Fruit fly (Drosophila melanogaster) whole organism, wandering third instar larva: Measurements from ENCODE around the gene Spt7.
A peak's percentile ranks its signal among the peaks of the same experiment; 100 is the strongest.

Experiments used
- CG32264 ChIP-seq: fragments of 200-800 bp; sonication (Bioruptor generic); optimal IDR thresholded peaks from 2 replicates; lab custom pipeline; 2016; ENCODE audit warnings: missing biosample characterization, missing genetic modification characterization
- CG9705 ChIP-seq: fragments of 200-800 bp; sonication (Bioruptor generic); optimal IDR thresholded peaks from 2 replicates; lab custom pipeline; 2018; ENCODE audit warnings: missing biosample characterization, mild to moderate bottlenecking, missing genetic modification characterization
- CrebA ChIP-seq: fragments of 200-800 bp; sonication (Bioruptor generic); optimal IDR thresholded peaks from 2 replicates; lab custom pipeline; 2016; ENCODE audit warnings: missing biosample characterization, mild to moderate bottlenecking, missing genetic modification characterization, borderline replicate concordance
- Dfd ChIP-seq: fragments of >200 bp; optimal IDR thresholded peaks from 2 replicates; lab custom pipeline; 2017; ENCODE audit warnings: missing biosample characterization, missing genetic modification characterization
- Dif ChIP-seq: fragments of 200-275, 200-300 bp; sonication (Bioruptor generic); optimal IDR thresholded peaks from 2 replicates; lab custom pipeline; 2018; ENCODE audit warnings: missing biosample characterization, missing genetic modification characterization; ENCODE audit not compliant: partially characterized antibody
- HLH106 ChIP-seq: fragments of 200-800 bp; optimal IDR thresholded peaks from 3 replicates; lab custom pipeline; 2019; ENCODE audit warnings: missing biosample characterization, mild to moderate bottlenecking, missing genetic modification characterization, moderate library complexity
- Hnf4 ChIP-seq: fragments of 200-800 bp; sonication (Bioruptor generic); optimal IDR thresholded peaks from 2 replicates; lab custom pipeline; 2016; ENCODE audit warnings: missing biosample characterization, mild to moderate bottlenecking, missing genetic modification characterization
- Hr78 ChIP-seq: fragments of >200 bp; optimal IDR thresholded peaks from 2 replicates; lab custom pipeline; 2017; ENCODE audit warnings: missing biosample characterization, missing genetic modification characterization
- Hr83 ChIP-seq: fragments of 200-300 bp; sonication (Bioruptor generic); optimal IDR thresholded peaks from 2 replicates; lab custom pipeline; 2016; ENCODE audit warnings: missing biosample characterization, mild to moderate bottlenecking, missing genetic modification characterization, moderate library complexity; ENCODE audit not compliant: poor library complexity, severe bottlenecking
- Jra ChIP-seq: sonication (Bioruptor generic); optimal IDR thresholded peaks from 2 replicates; lab custom pipeline; 2016; ENCODE audit warnings: missing biosample characterization, missing genetic modification characterization
- Mio ChIP-seq: sonication (Bioruptor generic); optimal IDR thresholded peaks from 2 replicates; lab custom pipeline; 2016; ENCODE audit warnings: missing biosample characterization, missing genetic modification characterization
- N ChIP-seq: fragments of >200 bp; optimal IDR thresholded peaks from 2 replicates; lab custom pipeline; 2018; ENCODE audit warnings: missing biosample characterization, missing external identifiers, missing genetic modification characterization
- OdsH ChIP-seq: fragments of 200-800 bp; sonication (Bioruptor generic); optimal IDR thresholded peaks from 2 replicates; lab custom pipeline; 2016; ENCODE audit warnings: missing biosample characterization, mild to moderate bottlenecking, missing genetic modification characterization
- Rel ChIP-seq, 2 experiments: fragments of 200-800 bp; sonication (Bioruptor generic) in 1 of 2; optimal IDR thresholded peaks; 2 replicates in 1 of 2; 3 replicates in 1 of 2; lab custom pipeline; 2016 to 2019; ENCODE audit warnings: mild to moderate bottlenecking in 2 of 2, missing biosample characterization in 2 of 2, missing genetic modification characterization in 2 of 2, moderate library complexity in 1 of 2
- Sp1 ChIP-seq: fragments of 200-800 bp; sonication (Bioruptor generic); optimal IDR thresholded peaks from 3 replicates; lab custom pipeline; 2019; ENCODE audit warnings: missing biosample characterization, mild to moderate bottlenecking, missing genetic modification characterization, moderate library complexity
- Vsx2 ChIP-seq: fragments of 200-300, 225-300 bp; sonication (Bioruptor generic); optimal IDR thresholded peaks from 2 replicates; lab custom pipeline; 2018; ENCODE audit warnings: missing biosample characterization, missing genetic modification characterization; ENCODE audit not compliant: partially characterized antibody
- br ChIP-seq: fragments of 200-800 bp; sonication (Bioruptor generic); optimal IDR thresholded peaks from 2 replicates; lab custom pipeline; 2016; ENCODE audit warnings: missing biosample characterization, missing genetic modification characterization
- brk ChIP-seq: fragments of 200-800 bp; sonication (Bioruptor generic); optimal IDR thresholded peaks from 2 replicates; lab custom pipeline; 2016; ENCODE audit warnings: missing biosample characterization, mild to moderate bottlenecking, missing genetic modification characterization
- dl ChIP-seq, 2 experiments: fragments of 175-275, 200-275 bp in 1 of 2; fragments of 200-275 bp in 1 of 2; sonication (Bioruptor generic); optimal IDR thresholded peaks; lab custom pipeline; 2018; ENCODE audit warnings: mild to moderate bottlenecking in 2 of 2, missing biosample characterization in 2 of 2, missing genetic modification characterization in 2 of 2, moderate library complexity in 2 of 2; ENCODE audit not compliant: partially characterized antibody in 2 of 2, insufficient read depth in 1 of 2
- dmrt93B ChIP-seq: fragments of 200-800 bp; sonication (Bioruptor generic); optimal IDR thresholded peaks from 2 replicates; lab custom pipeline; 2018; ENCODE audit warnings: missing biosample characterization, mild to moderate bottlenecking, missing genetic modification characterization
- ey ChIP-seq: fragments of 200-800 bp; sonication (Bioruptor generic); optimal IDR thresholded peaks from 2 replicates; lab custom pipeline; 2016; ENCODE audit warnings: missing biosample characterization, missing genetic modification characterization
- foxo ChIP-seq, 2 experiments: fragments of 200-800 bp; sonication (Bioruptor generic); optimal IDR thresholded peaks; 2 replicates in 1 of 2; 3 replicates in 1 of 2; lab custom pipeline; 2016 to 2017; ENCODE audit warnings: missing biosample characterization in 2 of 2, missing genetic modification characterization in 2 of 2
- fru ChIP-seq: fragments of 200-800 bp; sonication (Bioruptor generic); optimal IDR thresholded peaks from 3 replicates; lab custom pipeline; 2016; ENCODE audit warnings: missing biosample characterization, mild to moderate bottlenecking, missing genetic modification characterization
- h ChIP-seq: fragments of 200-800 bp; sonication (Bioruptor generic); optimal IDR thresholded peaks from 3 replicates; lab custom pipeline; 2016; ENCODE audit warnings: missing biosample characterization, mild to moderate bottlenecking, missing genetic modification characterization
- jim ChIP-seq: fragments of 175-275, 200-325 bp; sonication (Bioruptor generic); optimal IDR thresholded peaks from 2 replicates; lab custom pipeline; 2016; ENCODE audit warnings: missing biosample characterization, mild to moderate bottlenecking, missing genetic modification characterization
- psq ChIP-seq: fragments of 200-800 bp; sonication (Bioruptor generic); optimal IDR thresholded peaks from 3 replicates; lab custom pipeline; 2017; ENCODE audit warnings: missing biosample characterization, mild to moderate bottlenecking, missing genetic modification characterization, moderate library complexity
- rgr ChIP-seq: fragments of 200-800 bp; sonication (Bioruptor generic); optimal IDR thresholded peaks from 3 replicates; lab custom pipeline; 2016; ENCODE audit warnings: missing biosample characterization, mild to moderate bottlenecking, missing genetic modification characterization
- sage ChIP-seq: fragments of 200-800 bp; sonication (Bioruptor generic); optimal IDR thresholded peaks from 2 replicates; lab custom pipeline; 2016; ENCODE audit warnings: missing biosample characterization, mild to moderate bottlenecking, missing genetic modification characterization
- tai ChIP-seq: sonication (Bioruptor generic); optimal IDR thresholded peaks from 2 replicates; lab custom pipeline; 2016; ENCODE audit warnings: missing biosample characterization, missing genetic modification characterization
- usp ChIP-seq: fragments of >200 bp; optimal IDR thresholded peaks from 2 replicates; lab custom pipeline; 2017; ENCODE audit warnings: missing biosample characterization, missing genetic modification characterization
- woc ChIP-seq: sonication (Bioruptor generic); optimal IDR thresholded peaks from 2 replicates; lab custom pipeline; 2016; ENCODE audit warnings: missing biosample characterization, mild to moderate bottlenecking, missing genetic modification characterization

Spt7 gene

DNA sequence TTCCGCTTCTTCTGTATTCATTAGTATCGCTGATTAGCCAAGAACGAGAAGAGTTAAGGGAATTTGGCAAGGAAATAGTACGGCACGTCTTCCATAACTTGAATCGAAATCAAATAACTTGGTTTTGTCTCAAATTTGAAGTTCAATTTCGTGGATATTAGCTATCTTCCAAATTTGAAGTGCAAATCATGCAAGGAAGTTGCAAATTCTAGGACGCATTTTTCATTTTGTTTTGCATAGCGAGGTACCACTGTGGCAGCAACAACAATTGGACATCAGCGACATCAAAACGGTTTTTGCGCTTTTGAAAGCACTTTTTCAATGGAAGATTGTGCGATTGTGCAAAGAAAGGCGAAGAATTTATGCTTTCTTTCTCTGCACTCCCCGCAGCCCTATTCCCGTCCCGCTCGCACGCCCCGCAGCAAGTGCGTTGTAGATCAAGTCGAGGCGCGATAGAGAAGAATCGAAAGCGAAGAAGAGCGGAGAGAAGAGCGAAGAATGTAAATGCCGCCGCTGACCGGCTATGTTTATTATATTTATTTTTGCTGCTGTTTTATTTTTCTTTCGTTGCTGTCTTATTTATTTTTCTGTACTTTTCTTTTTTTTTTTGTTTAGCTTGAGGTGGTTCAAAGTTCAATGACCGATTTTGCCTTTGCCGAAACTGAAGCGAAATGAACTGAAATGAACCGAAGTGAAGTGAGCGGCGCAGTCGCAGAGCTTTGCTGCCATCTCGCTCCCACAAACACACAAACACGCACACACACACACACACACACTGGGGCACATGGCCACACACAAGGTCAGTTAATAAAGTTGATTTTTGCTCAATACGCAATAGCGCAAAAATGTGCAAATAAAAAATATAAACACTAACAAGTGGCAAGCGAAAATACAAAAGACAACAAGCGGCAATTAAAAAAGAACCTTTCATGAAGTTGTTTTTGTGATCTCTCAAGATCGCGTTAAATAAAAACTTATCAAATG lies 31.2 kb downstream of the Spt7 start:
- TF ChIP-seq Hnf4 (GFP tag; lab: Kevin White, UChicago) (peak; percentile 57), CG32264 (no peak), brk (GFP tag; lab: Kevin White, UChicago) (no peak), CG9705 (GFP tag; lab: Kevin White, UChicago) (peak; percentile 24), Vsx2 (peak; percentile 5), woc (peak; percentile 19), N (GFP tag; lab: Kevin White, UChicago) (no peak), CrebA (peak; percentile 38), h (GFP tag; lab: Kevin White, UChicago) (peak; percentile 81), sage (GFP tag; lab: Kevin White, UChicago) (peak; percentile 1), Hr78 (GFP tag; lab: Kevin White, UChicago) (no peak), Dfd (GFP tag; lab: Kevin White, UChicago) (peak; percentile 64), br (GFP tag; lab: Kevin White, UChicago) (peak; percentile 74), rgr (peak; percentile 80), dmrt93B (GFP tag; lab: Kevin White, UChicago) (peak; percentile 39), foxo (GFP tag; optimal IDR thresholded peaks at IDR 0.05; lab: Kevin White, UChicago) (peak in 1 of 2 experiments; percentile 89), fru (GFP tag; lab: Kevin White, UChicago) (peak; percentile 80), jim (GFP tag; lab: Kevin White, UChicago) (no peak), OdsH (peak; percentile 47), HLH106 (peak; percentile 78), psq (GFP tag; lab: Kevin White, UChicago) (peak; percentile 70), Jra (GFP tag; lab: Kevin White, UChicago) (no peak), ey (peak; percentile 85), Sp1 (GFP tag; lab: Kevin White, UChicago) (peak; percentile 35), tai (GFP tag; lab: Kevin White, UChicago) (peak; percentile 38), Rel (GFP tag; optimal IDR thresholded peaks at IDR 0.05; lab: Kevin White, UChicago) (peak; percentile 9), Rel (tag; optimal IDR thresholded peaks at IDR 0.05; lab: Kevin White, UChicago) (peak; percentile 28)

DNA sequence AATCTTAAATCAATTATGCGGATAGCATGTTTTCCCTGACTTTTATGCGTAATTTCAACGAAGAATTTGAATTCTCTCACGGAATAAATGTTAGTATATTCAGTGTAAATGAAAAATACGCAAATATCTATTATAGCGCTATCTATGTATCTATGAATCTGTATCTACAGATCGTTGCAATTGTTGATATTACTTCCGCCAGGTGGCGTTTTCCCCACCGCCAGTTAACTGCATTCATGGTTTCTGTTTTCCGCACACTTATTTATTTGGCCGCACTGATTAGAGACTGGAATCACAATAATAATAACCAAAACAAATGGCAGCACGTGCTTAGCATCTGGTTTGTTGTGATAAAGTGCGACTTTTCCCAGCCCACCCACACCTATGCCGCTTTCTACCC lies 32.5 kb downstream of the Spt7 start:
- TF ChIP-seq Hnf4 (GFP tag; lab: Kevin White, UChicago) (no peak), jim (GFP tag; lab: Kevin White, UChicago) (no peak), Rel (GFP tag; optimal IDR thresholded peaks at IDR 0.05; lab: Kevin White, UChicago) (no peak), Rel (tag; optimal IDR thresholded peaks at IDR 0.05; lab: Kevin White, UChicago) (no peak), dl (GFP tag; optimal IDR thresholded peaks at IDR 0.05; lab: Kevin White, UChicago; ENCODE audit: insufficient read depth in 1 of 2, partially characterized antibody in 2 of 2) (no peak), Hr83 (GFP tag; lab: Kevin White, UChicago) (no peak), Mio (GFP tag; lab: Kevin White, UChicago) (no peak), HLH106 (no peak), sage (GFP tag; lab: Kevin White, UChicago) (no peak), Vsx2 (no peak), rgr (no peak), usp (GFP tag; lab: Kevin White, UChicago) (no peak)

DNA sequence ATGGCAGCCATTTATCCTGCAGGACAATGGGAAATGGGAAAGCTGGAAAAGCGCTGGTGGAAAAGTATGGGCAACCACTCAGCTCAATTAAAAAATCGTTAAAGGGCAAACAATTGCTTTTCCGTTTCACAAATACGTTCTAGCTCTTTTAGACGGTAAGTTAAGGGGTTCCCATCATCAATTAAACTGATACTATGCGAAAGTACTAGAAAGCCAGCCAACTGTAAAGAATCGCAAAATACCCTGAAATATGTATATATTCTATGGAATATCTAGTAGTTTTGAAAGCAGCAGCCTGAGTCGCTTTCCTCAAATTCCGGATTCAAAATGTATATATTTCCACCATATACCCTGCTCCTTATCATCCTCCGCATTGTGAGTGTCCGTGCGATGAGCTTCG lies 33.2 kb downstream of the Spt7 start, which contains the start of gene CG12985:
TSS of gene CG12985 (plus strand) at position 301 of the 400 bp plus-strand sequence.
- TF ChIP-seq sage (GFP tag; lab: Kevin White, UChicago), result no peak
- no peak for TF ChIP-seq Rel (GFP tag; optimal IDR thresholded peaks at IDR 0.05; lab: Kevin White, UChicago)
- no peak for TF ChIP-seq Rel (tag; optimal IDR thresholded peaks at IDR 0.05; lab: Kevin White, UChicago)
- TF ChIP-seq Dif (GFP tag; lab: Kevin White, UChicago), result no peak
- no peak for TF ChIP-seq dl (GFP tag; optimal IDR thresholded peaks at IDR 0.05; lab: Kevin White, UChicago; ENCODE audit: insufficient read depth in 1 of 2, partially characterized antibody in 2 of 2)
